Worm (Caenorhabditis elegans): ENCODE data around the gene fbxc-27.

ce11 chrII:943773-944172, 34.2 kb downstream of the fbxc-27 start, which contains the start of gene clec-43:
- TF ChIP-seq T22C8.4 (GFP tag; IDR thresholded peaks at IDR 0.05) (no peak), tab-1 (GFP tag; IDR thresholded peaks at IDR 0.05) (no peak)
